Worm (Caenorhabditis elegans) whole organism, young adult: Measurements from ENCODE around the gene dct-6.

Experiments
- B0336.3 ChIP-seq: fragments of 200-800 bp; sonication (Bioruptor generic); IDR thresholded peaks from 2 replicates; pipeline ENCODE4 v1.3.6; 2022; ENCODE audit warnings: missing genetic modification characterization, missing compliant biosample characterization
- C06A6.2 ChIP-seq: fragments of 200-800 bp; sonication (Bioruptor generic); conservative IDR thresholded peaks from 2 replicates; pipeline ENCODE4 v1.3.6; 2022; ENCODE audit warnings: missing genetic modification characterization, missing compliant biosample characterization
- K11D2.4 ChIP-seq: fragments of 200-800 bp; sonication (Bioruptor generic); IDR thresholded peaks from 2 replicates; pipeline ENCODE4 v1.3.6; 2022; ENCODE audit warnings: missing genetic modification reagents, missing genetic modification characterization, missing compliant biosample characterization
- Y53F4B.3 ChIP-seq: fragments of 200-800 bp; sonication (Bioruptor generic); IDR thresholded peaks from 2 replicates; pipeline ENCODE4 v1.3.6; 2022; ENCODE audit warnings: missing genetic modification reagents, missing genetic modification characterization, missing compliant biosample characterization
- Y53G8AR.9 ChIP-seq: fragments of 200-800 bp; sonication (Bioruptor generic); conservative IDR thresholded peaks from 2 replicates; pipeline ENCODE4 v1.3.6; 2022; ENCODE audit warnings: missing genetic modification reagents, missing genetic modification characterization, missing compliant biosample characterization
- ZK185.1 ChIP-seq: sonication (generic microtip); optimal IDR thresholded peaks from 2 replicates; lab custom pipeline; 2016; ENCODE audit warnings: mild to moderate bottlenecking, missing genetic modification characterization, missing compliant biosample characterization; ENCODE audit not compliant: poor library complexity, severe bottlenecking
- aptf-2 ChIP-seq: fragments of 200-800 bp; sonication (Bioruptor generic); conservative IDR thresholded peaks from 2 replicates; pipeline ENCODE4 v1.3.6; 2022; ENCODE audit warnings: missing genetic modification reagents, missing genetic modification characterization, missing compliant biosample characterization
- aptf-3 ChIP-seq: fragments of 200-800 bp; sonication (Bioruptor generic); IDR thresholded peaks from 2 replicates; pipeline ENCODE4 v1.3.6; 2022; ENCODE audit warnings: missing genetic modification characterization, missing compliant biosample characterization
- atf-7 ChIP-seq: sonication (generic microtip); optimal IDR thresholded peaks from 2 replicates; lab custom pipeline; 2017; ENCODE audit warnings: mild to moderate bottlenecking, missing genetic modification characterization, missing compliant biosample characterization
- attf-3 ChIP-seq: fragments of 200-800 bp; sonication (Bioruptor generic); conservative IDR thresholded peaks from 2 replicates; pipeline ENCODE4 v1.3.6; 2022; ENCODE audit warnings: missing genetic modification reagents, missing genetic modification characterization, missing compliant biosample characterization
- attf-6 ChIP-seq: fragments of 200-800 bp; sonication (Bioruptor generic); IDR thresholded peaks from 2 replicates; pipeline ENCODE4 v1.3.6; 2022; ENCODE audit warnings: missing genetic modification reagents, missing genetic modification characterization, missing compliant biosample characterization
- bed-2 ChIP-seq: fragments of 200-800 bp; sonication (Bioruptor generic); IDR thresholded peaks from 2 replicates; pipeline ENCODE4 v1.3.6; 2022; ENCODE audit warnings: missing genetic modification reagents, missing genetic modification characterization, missing compliant biosample characterization
- ceh-27 ChIP-seq: fragments of 200-800 bp; sonication (Bioruptor generic); optimal IDR thresholded peaks from 2 replicates; lab custom pipeline; 2018; ENCODE audit warnings: mild to moderate bottlenecking, missing genetic modification characterization, moderate library complexity, missing compliant biosample characterization
- ceh-91 ChIP-seq: fragments of 200-800 bp; sonication (Bioruptor generic); IDR thresholded peaks from 2 replicates; pipeline ENCODE4 v1.3.6; 2022; ENCODE audit warnings: missing genetic modification reagents, missing genetic modification characterization, missing compliant biosample characterization
- chd-7 ChIP-seq: sonication (generic microtip); optimal IDR thresholded peaks from 2 replicates; lab custom pipeline; 2016; ENCODE audit warnings: mild to moderate bottlenecking, missing genetic modification characterization, moderate library complexity, missing compliant biosample characterization
- die-1 ChIP-seq: sonication (generic microtip); optimal IDR thresholded peaks from 2 replicates; lab custom pipeline; 2016; ENCODE audit warnings: missing genotype, mild to moderate bottlenecking, missing genetic modification characterization, missing compliant biosample characterization
- hrde-1 ChIP-seq: sonication (generic microtip); optimal IDR thresholded peaks from 2 replicates; lab custom pipeline; 2016; ENCODE audit warnings: missing genetic modification characterization, mild to moderate bottlenecking, missing compliant biosample characterization, moderate library complexity, missing genotype, missing genetic modification reagents, borderline replicate concordance
- hsf-1 ChIP-seq: fragments of 200-800 bp; sonication (Bioruptor generic); IDR thresholded peaks from 2 replicates; pipeline ENCODE4 v1.3.6; 2022; ENCODE audit warnings: missing genetic modification reagents, missing genetic modification characterization, missing compliant biosample characterization
- lag-1 ChIP-seq: fragments of 200-800 bp; sonication (Bioruptor generic); IDR thresholded peaks from 2 replicates; pipeline ENCODE4 v1.3.6; 2022; ENCODE audit warnings: missing genetic modification reagents, missing genetic modification characterization, missing compliant biosample characterization
- let-607 ChIP-seq, 2 experiments: fragments of 200-800 bp in 1 of 2; sonication (Bioruptor generic) in 1 of 2; sonication (generic microtip) in 1 of 2; optimal IDR thresholded peaks; 2 replicates each; lab custom pipeline; 2016 to 2018; ENCODE audit warnings: mild to moderate bottlenecking in 2 of 2, missing compliant biosample characterization in 2 of 2, missing genetic modification characterization in 2 of 2, moderate library complexity in 2 of 2, missing genotype in 1 of 2
- lin-35 ChIP-seq, 3 experiments: fragments of 150-350 bp in 2 of 3; sonication (generic microtip) in 1 of 3; optimal IDR thresholded peaks; 2 replicates each; lab custom pipeline; 2014 to 2018; ENCODE audit warnings: missing biosample characterization in 3 of 3, missing genetic modification characterization in 3 of 3, missing genetic modification reagents in 3 of 3
- lin-40 ChIP-seq: sonication (generic microtip); optimal IDR thresholded peaks from 2 replicates; lab custom pipeline; 2016; ENCODE audit warnings: missing genetic modification characterization, mild to moderate bottlenecking, missing compliant biosample characterization, missing genotype, missing genetic modification reagents
- lsy-27 ChIP-seq: sonication (generic microtip); optimal IDR thresholded peaks from 2 replicates; lab custom pipeline; 2017; ENCODE audit warnings: missing genetic modification characterization, mild to moderate bottlenecking, missing compliant biosample characterization, antibody characterized with exemption, missing genotype, borderline replicate concordance; ENCODE audit not compliant: insufficient read depth
- madf-3 ChIP-seq: fragments of 200-800 bp; sonication (Bioruptor generic); IDR thresholded peaks from 2 replicates; pipeline ENCODE4 v1.3.6; 2022; ENCODE audit warnings: missing genetic modification reagents, missing genetic modification characterization, missing compliant biosample characterization
- nfya-1 ChIP-seq: sonication (generic microtip); optimal IDR thresholded peaks from 2 replicates; lab custom pipeline; 2017; ENCODE audit warnings: antibody characterized with exemption, missing compliant biosample characterization, missing genetic modification characterization, borderline replicate concordance; ENCODE audit not compliant: insufficient read depth
- nhr-27 ChIP-seq: fragments of 200-800 bp; sonication (Bioruptor generic); optimal IDR thresholded peaks from 2 replicates; lab custom pipeline; 2018; ENCODE audit warnings: mild to moderate bottlenecking, missing genetic modification characterization, moderate library complexity, missing compliant biosample characterization
- nhr-80 ChIP-seq: sonication (generic microtip); optimal IDR thresholded peaks from 2 replicates; lab custom pipeline; 2016; ENCODE audit warnings: missing genetic modification characterization, missing compliant biosample characterization
- pbrm-1 ChIP-seq: fragments of 200-800 bp; sonication (Bioruptor generic); IDR thresholded peaks from 2 replicates; pipeline ENCODE4 v1.3.6; 2022; ENCODE audit warnings: missing genetic modification reagents, missing genetic modification characterization, missing compliant biosample characterization
- rcor-1 ChIP-seq: fragments of 200-800 bp; sonication (Bioruptor generic); IDR thresholded peaks from 2 replicates; pipeline ENCODE4 v1.3.6; 2022; ENCODE audit warnings: missing genetic modification reagents, missing genetic modification characterization, missing compliant biosample characterization
- sdz-38 ChIP-seq: sonication (generic microtip); optimal IDR thresholded peaks from 2 replicates; lab custom pipeline; 2016; ENCODE audit warnings: missing genotype, missing genetic modification characterization, missing compliant biosample characterization
- snpc-1.1 ChIP-seq: sonication (generic microtip); optimal IDR thresholded peaks from 2 replicates; lab custom pipeline; 2017; ENCODE audit warnings: missing genetic modification characterization, mild to moderate bottlenecking, missing compliant biosample characterization, antibody characterized with exemption, moderate library complexity, missing genotype, missing genetic modification reagents; ENCODE audit not compliant: insufficient read depth
- snpc-4 ChIP-seq, 5 experiments: fragments of 150-350 bp in 1 of 5; sonication (generic microtip) in 4 of 5; optimal IDR thresholded peaks; 2 replicates each; lab custom pipeline; 2014 to 2018; ENCODE audit warnings: missing genetic modification characterization in 5 of 5, missing biosample characterization in 3 of 5, antibody characterized with exemption in 2 of 5, mild to moderate bottlenecking in 2 of 5, missing compliant biosample characterization in 2 of 5, missing genotype in 2 of 5, moderate library complexity in 2 of 5, missing genetic modification reagents in 1 of 5
- somi-1 ChIP-seq: fragments of 200-800 bp; sonication (Bioruptor generic); optimal IDR thresholded peaks from 2 replicates; lab custom pipeline; 2018; ENCODE audit warnings: mild to moderate bottlenecking, missing genetic modification characterization, missing compliant biosample characterization
- tbx-9 ChIP-seq: sonication (generic microtip); optimal IDR thresholded peaks from 2 replicates; lab custom pipeline; 2016; ENCODE audit warnings: borderline replicate concordance, missing genetic modification characterization, inconsistent platforms, missing compliant biosample characterization
- ztf-26 ChIP-seq: sonication (generic microtip); optimal IDR thresholded peaks from 2 replicates; lab custom pipeline; 2017; ENCODE audit warnings: missing genetic modification characterization, missing compliant biosample characterization

dct-6 gene

DNA sequence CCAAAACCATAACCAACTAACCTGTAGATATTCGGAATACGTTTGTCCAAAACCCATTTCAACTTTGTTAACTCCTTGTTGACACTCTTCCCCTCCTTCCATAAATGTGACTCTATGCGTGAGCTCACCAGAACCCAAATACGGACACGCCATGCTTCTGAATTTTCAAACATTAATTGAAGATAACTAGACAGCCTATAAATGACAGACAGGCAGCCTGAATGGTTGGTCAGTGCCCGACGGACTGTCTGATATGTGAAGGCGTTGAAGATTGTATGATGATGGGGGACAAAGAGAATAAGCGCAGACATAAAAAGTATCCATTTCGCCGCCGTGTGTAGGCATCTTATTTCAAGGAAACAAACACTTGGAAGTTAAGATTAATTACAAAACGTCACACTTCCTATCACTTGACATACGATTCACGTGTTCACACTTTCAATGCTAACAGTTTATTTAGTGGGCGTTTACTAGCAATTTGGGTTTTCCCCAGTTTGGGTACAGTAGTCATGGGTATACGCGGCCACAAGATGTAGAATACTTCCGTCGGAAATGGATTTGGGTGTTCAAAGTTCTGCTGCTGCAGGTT lies 46.3 kb upstream of the dct-6 start, which contains the start of the genes tdo-2 and C28H8.2 (continued):
- TF ChIP-seq C06A6.2 (peak; percentile 71; the same call in 1 of the 2 replicates), attf-6 (no peak), snpc-1.1 (tag; lab: Kevin White, UChicago) (no peak), ZK185.1 (tag; lab: Kevin White, UChicago) (no peak), ceh-27 (GFP tag; lab: Kevin White, UChicago) (no peak), Y53F4B.3 (GFP tag; lab: Robert Waterston, UW) (no peak), rcor-1 (no peak), hsf-1 (GFP tag; lab: Robert Waterston, UW) (0 out of 2 replicates have a peak, but pooled peaks have one; percentile 26), die-1 (tag; lab: Kevin White, UChicago) (peak; percentile 39), chd-7 (tag; lab: Kevin White, UChicago) (peak; percentile 16), lin-40 (tag; lab: Kevin White, UChicago) (peak; percentile 43), K11D2.4 (GFP tag; lab: Robert Waterston, UW) (peak; percentile 58; the same call in 1 of the 2 replicates), lsy-27 (tag; lab: Kevin White, UChicago) (no peak), nhr-80 (tag; lab: Kevin White, UChicago) (no peak), ztf-26 (tag; lab: Kevin White, UChicago) (peak; percentile 77), atf-7 (tag; lab: Kevin White, UChicago) (peak; percentile 19), snpc-4 (GFP tag; optimal IDR thresholded peaks at IDR 0.05; lab: Kevin White, UChicago) (no peak), snpc-4 (tag; optimal IDR thresholded peaks at IDR 0.05; lab: Kevin White, UChicago) (no peak), pbrm-1 (GFP tag; lab: Robert Waterston, UW) (no peak), sdz-38 (tag; lab: Kevin White, UChicago) (no peak), attf-3 (GFP tag; lab: Robert Waterston, UW) (no peak), aptf-2 (no peak), nhr-27 (tag; lab: Kevin White, UChicago) (no peak), ceh-91 (GFP tag; lab: Robert Waterston, UW) (no peak)

DNA sequence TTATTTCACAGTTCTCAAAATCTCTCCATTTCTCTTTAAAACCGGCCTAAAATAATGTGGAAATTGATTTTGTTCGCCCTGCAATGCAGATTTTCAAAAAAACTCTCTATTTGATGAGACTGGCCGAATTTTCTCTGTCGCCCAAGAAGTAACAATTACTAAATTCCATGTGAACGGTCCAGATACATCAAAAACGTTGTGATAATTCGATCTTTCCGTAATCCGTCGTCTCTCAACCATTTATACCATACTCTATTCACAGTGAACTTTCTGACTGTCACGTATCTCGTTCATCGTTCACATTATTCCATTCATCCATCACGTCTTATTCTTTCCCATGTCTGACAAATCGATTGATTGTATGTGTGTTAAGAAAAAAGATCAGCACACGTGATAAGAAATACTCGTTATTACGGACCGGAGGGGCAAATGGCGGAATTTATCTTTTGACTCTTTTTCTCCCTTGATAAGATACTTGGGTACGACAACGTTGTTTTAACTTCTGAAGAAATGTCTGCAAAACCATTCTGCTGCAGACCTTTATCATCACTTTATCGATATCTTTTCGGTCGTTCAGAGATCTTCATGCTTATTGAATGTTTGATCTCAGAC lies 45.0 kb upstream of the dct-6 start:
- TF ChIP-seq Y53G8AR.9 (GFP tag; lab: Robert Waterston, UW) (no peak), lin-35 (GFP tag; optimal IDR thresholded peaks at IDR 0.05; lab: Kevin White, UChicago) (no peak), bed-2 (GFP tag; lab: Robert Waterston, UW) (no peak), tbx-9 (tag; lab: Kevin White, UChicago) (no peak), let-607 (tag; optimal IDR thresholded peaks at IDR 0.05; lab: Kevin White, UChicago) (no peak), ztf-26 (tag; lab: Kevin White, UChicago) (peak; percentile 36), hrde-1 (tag; lab: Kevin White, UChicago) (no peak), lin-40 (tag; lab: Kevin White, UChicago) (peak; percentile 0), B0336.3 (GFP tag; lab: Robert Waterston, UW) (no peak), aptf-3 (GFP tag; lab: Robert Waterston, UW) (no peak), madf-3 (GFP tag; lab: Robert Waterston, UW) (no peak), nfya-1 (tag; lab: Kevin White, UChicago) (no peak), somi-1 (GFP tag; lab: Kevin White, UChicago) (peak; percentile 6), lag-1 (GFP tag; lab: Robert Waterston, UW) (no peak)
